Fruit fly (Drosophila melanogaster) whole organism, embryonic: ENCODE measurements around the gene Mrp5.
A peak's percentile ranks its signal among the peaks of the same experiment; 100 is the strongest.

Experiments used
- Ada2b ChIP-seq: fragments of 200-800 bp; sonication (Bioruptor generic); IDR thresholded peaks from 2 replicates; pipeline ENCODE4 v1.3.6; 2022; ENCODE audit warnings: missing biosample characterization, missing genetic modification characterization
- B-H1 ChIP-seq: fragments of 200-800 bp; sonication (Bioruptor generic); IDR thresholded peaks from 3 replicates; pipeline ENCODE4 v1.3.6; 2022; ENCODE audit warnings: missing biosample characterization, missing genetic modification characterization
- CG10209 ChIP-seq: fragments of 200-800 bp; sonication (Bioruptor generic); optimal IDR thresholded peaks from 3 replicates; lab custom pipeline; 2017; ENCODE audit warnings: missing biosample characterization, mild to moderate bottlenecking, missing genetic modification characterization, missing genetic modification reagents
- CG10979 ChIP-seq: fragments of 200-800 bp; sonication (Bioruptor generic); optimal IDR thresholded peaks from 2 replicates; lab custom pipeline; 2018; ENCODE audit warnings: missing biosample characterization, mild to moderate bottlenecking, missing genetic modification characterization, moderate library complexity
- CG11696 ChIP-seq: fragments of 200-800 bp; sonication (Bioruptor generic); IDR thresholded peaks from 2 replicates; pipeline ENCODE4 v1.3.6; 2022; ENCODE audit warnings: missing biosample characterization, missing genetic modification characterization
- CG12744 ChIP-seq: fragments of 200-800 bp; sonication (Bioruptor generic); optimal IDR thresholded peaks from 2 replicates; lab custom pipeline; 2016; ENCODE audit warnings: missing biosample characterization, missing genetic modification characterization
- CG13287 ChIP-seq: fragments of 200-800 bp; sonication (Bioruptor generic); IDR thresholded peaks from 2 replicates; pipeline ENCODE4 v1.3.6; 2022; ENCODE audit warnings: missing biosample characterization, missing genetic modification characterization; ENCODE audit not compliant: partially characterized antibody
- CG15696 ChIP-seq: fragments of 200-800 bp; sonication (Bioruptor generic); optimal IDR thresholded peaks from 2 replicates; lab custom pipeline; 2019; ENCODE audit warnings: missing biosample characterization, mild to moderate bottlenecking, missing genetic modification characterization, moderate library complexity
- CG18262 ChIP-seq: fragments of 200-800 bp; optimal IDR thresholded peaks from 3 replicates; lab custom pipeline; 2019; ENCODE audit warnings: missing biosample characterization, mild to moderate bottlenecking, missing genetic modification characterization, moderate library complexity
- CG2116 ChIP-seq: fragments of 200-800 bp; sonication (Bioruptor generic); optimal IDR thresholded peaks from 3 replicates; lab custom pipeline; 2018; ENCODE audit warnings: missing biosample characterization, mild to moderate bottlenecking, missing genetic modification characterization
- CG2678 ChIP-seq: fragments of 200-800 bp; sonication (Bioruptor generic); optimal IDR thresholded peaks from 3 replicates; lab custom pipeline; 2019; ENCODE audit warnings: missing biosample characterization, mild to moderate bottlenecking, missing genetic modification characterization, moderate library complexity
- CG31365 ChIP-seq: fragments of 200-800 bp; sonication (Bioruptor generic); optimal IDR thresholded peaks from 2 replicates; lab custom pipeline; 2018; ENCODE audit warnings: missing biosample characterization, mild to moderate bottlenecking, missing genetic modification characterization
- CG32772 ChIP-seq: fragments of 200-800 bp; sonication (Bioruptor generic); IDR thresholded peaks from 2 replicates; pipeline ENCODE4 v1.3.6; 2022; ENCODE audit warnings: missing biosample characterization, missing genetic modification characterization
- CG4404 ChIP-seq: fragments of 200-800 bp; sonication (Bioruptor generic); IDR thresholded peaks from 2 replicates; pipeline ENCODE4 v1.3.6; 2022; ENCODE audit warnings: missing biosample characterization, missing genetic modification characterization
- CG6175 ChIP-seq: fragments of 200-800 bp; sonication (Bioruptor generic); IDR thresholded peaks from 3 replicates; pipeline ENCODE4 v1.3.6; 2022; ENCODE audit warnings: missing biosample characterization, missing genetic modification characterization
- CG6272 ChIP-seq: fragments of 200-800 bp; sonication (Bioruptor generic); IDR thresholded peaks from 2 replicates; pipeline ENCODE4 v1.3.6; 2022; ENCODE audit warnings: missing biosample characterization, missing genetic modification characterization
- CG6683 ChIP-seq: fragments of 200-800 bp; sonication (Bioruptor generic); optimal IDR thresholded peaks from 2 replicates; lab custom pipeline; 2017; ENCODE audit warnings: missing biosample characterization, mild to moderate bottlenecking, missing genetic modification characterization, missing genetic modification reagents
- CG6765 ChIP-seq: fragments of 200-800 bp; sonication (Bioruptor generic); optimal IDR thresholded peaks from 3 replicates; lab custom pipeline; 2017; ENCODE audit warnings: missing biosample characterization, mild to moderate bottlenecking, missing genetic modification characterization
- CG6791 ChIP-seq: fragments of 200-800 bp; sonication (Bioruptor generic); IDR thresholded peaks from 3 replicates; pipeline ENCODE4 v1.3.6; 2022; ENCODE audit warnings: missing biosample characterization, missing genetic modification characterization; ENCODE audit not compliant: partially characterized antibody
- CG6854 ChIP-seq: fragments of 200-800 bp; sonication (Bioruptor generic); optimal IDR thresholded peaks from 3 replicates; lab custom pipeline; 2017; ENCODE audit warnings: missing biosample characterization, mild to moderate bottlenecking, missing genetic modification characterization
- CG7786 ChIP-seq: fragments of 200-800 bp; sonication (Bioruptor generic); optimal IDR thresholded peaks from 2 replicates; lab custom pipeline; 2016; ENCODE audit warnings: missing biosample characterization, missing genetic modification characterization
- CG8281 ChIP-seq: fragments of 200-800 bp; sonication (Bioruptor generic); optimal IDR thresholded peaks from 2 replicates; lab custom pipeline; 2018; ENCODE audit warnings: missing biosample characterization, mild to moderate bottlenecking, missing genetic modification characterization, moderate library complexity
- CG8290 ChIP-seq, 3 experiments: fragments of 200-800 bp; sonication (Bioruptor generic); optimal IDR thresholded peaks; 2 replicates each; lab custom pipeline; 2016 to 2019; ENCODE audit warnings: missing biosample characterization in 3 of 3, missing genetic modification characterization in 3 of 3, mild to moderate bottlenecking in 2 of 3, moderate library complexity in 1 of 3
- CG8924 ChIP-seq: fragments of 200-800 bp; optimal IDR thresholded peaks from 3 replicates; lab custom pipeline; 2019; ENCODE audit warnings: missing biosample characterization, mild to moderate bottlenecking, missing genetic modification characterization, moderate library complexity
- CG9727 ChIP-seq: fragments of 200-800 bp; sonication (Bioruptor generic); optimal IDR thresholded peaks from 3 replicates; lab custom pipeline; 2017; ENCODE audit warnings: missing biosample characterization, mild to moderate bottlenecking, missing genetic modification characterization
- CoRest ChIP-seq: fragments of 200-800 bp; sonication (Bioruptor generic); optimal IDR thresholded peaks from 3 replicates; lab custom pipeline; 2018; ENCODE audit warnings: missing biosample characterization, mild to moderate bottlenecking, missing genetic modification characterization, moderate library complexity
- Dp ChIP-seq: fragments of 200-800 bp; sonication (Bioruptor generic); optimal IDR thresholded peaks from 2 replicates; lab custom pipeline; 2018; ENCODE audit warnings: missing biosample characterization, mild to moderate bottlenecking, missing genetic modification characterization, moderate library complexity
- Hmx ChIP-seq: fragments of 200-800 bp; sonication (Bioruptor generic); optimal IDR thresholded peaks from 2 replicates; lab custom pipeline; 2016; ENCODE audit warnings: missing biosample characterization, missing genetic modification characterization
- Hr3 ChIP-seq: fragments of 200-800 bp; sonication (Bioruptor generic); optimal IDR thresholded peaks from 3 replicates; lab custom pipeline; 2016; ENCODE audit warnings: missing biosample characterization, missing genetic modification characterization
- Hsf ChIP-seq: fragments of 200-800 bp; sonication (Bioruptor generic); optimal IDR thresholded peaks from 3 replicates; lab custom pipeline; 2016; ENCODE audit warnings: missing biosample characterization, missing genetic modification characterization
- Mrtf ChIP-seq: fragments of 200-800 bp; sonication (Bioruptor generic); IDR thresholded peaks from 3 replicates; pipeline ENCODE4 v1.3.6; 2022; ENCODE audit warnings: missing biosample characterization, missing genetic modification characterization
- Opbp ChIP-seq: fragments of 200-800 bp; sonication (Bioruptor generic); IDR thresholded peaks from 3 replicates; pipeline ENCODE4 v1.3.6; 2022; ENCODE audit warnings: missing biosample characterization, missing genetic modification characterization; ENCODE audit not compliant: partially characterized antibody
- Scr ChIP-seq: fragments of 200-800 bp; sonication (Bioruptor generic); IDR thresholded peaks from 2 replicates; pipeline ENCODE4 v1.3.6; 2022; ENCODE audit warnings: missing biosample characterization, missing genetic modification characterization; ENCODE audit not compliant: partially characterized antibody
- Side ChIP-seq: fragments of 200-800 bp; sonication (Bioruptor generic); optimal IDR thresholded peaks from 2 replicates; lab custom pipeline; 2016; ENCODE audit warnings: missing biosample characterization, missing genetic modification characterization
- danr ChIP-seq: fragments of 200-800 bp; sonication (Bioruptor generic); IDR thresholded peaks from 2 replicates; pipeline ENCODE4 v1.3.6; 2022; ENCODE audit warnings: missing biosample characterization, missing genetic modification characterization
- dmrt99B ChIP-seq: fragments of 200-800 bp; sonication (Bioruptor generic); optimal IDR thresholded peaks from 2 replicates; lab custom pipeline; 2018; ENCODE audit warnings: missing biosample characterization, mild to moderate bottlenecking, missing genetic modification characterization, moderate library complexity
- gsb-n ChIP-seq: fragments of 200-800 bp; sonication (Bioruptor generic); optimal IDR thresholded peaks from 3 replicates; lab custom pipeline; 2018; ENCODE audit warnings: missing biosample characterization, mild to moderate bottlenecking, missing genetic modification characterization
- h ChIP-seq: fragments of >200 bp; optimal IDR thresholded peaks from 2 replicates; lab custom pipeline; 2017
- nerfin-2 ChIP-seq: fragments of 200-800 bp; sonication (Bioruptor generic); IDR thresholded peaks from 2 replicates; pipeline ENCODE4 v1.3.6; 2022; ENCODE audit warnings: missing biosample characterization, missing genetic modification characterization; ENCODE audit not compliant: partially characterized antibody
- peb ChIP-seq: fragments of 200-800 bp; sonication (Bioruptor generic); IDR thresholded peaks from 2 replicates; pipeline ENCODE4 v1.3.6; 2022; ENCODE audit warnings: missing biosample characterization, missing genetic modification characterization
- scrt ChIP-seq: fragments of 200-800 bp; sonication (Bioruptor generic); optimal IDR thresholded peaks from 2 replicates; lab custom pipeline; 2018; ENCODE audit warnings: missing biosample characterization, mild to moderate bottlenecking, missing genetic modification characterization, moderate library complexity
- shn ChIP-seq: fragments of 200-800 bp; sonication (Bioruptor generic); optimal IDR thresholded peaks from 3 replicates; lab custom pipeline; 2016; ENCODE audit warnings: missing biosample characterization, missing genetic modification characterization
- sim ChIP-seq: fragments of 200-800 bp; sonication (Bioruptor generic); IDR thresholded peaks from 2 replicates; pipeline ENCODE4 v1.3.6; 2022; ENCODE audit warnings: missing biosample characterization, missing genetic modification characterization
- slp2 ChIP-seq: fragments of 200-800 bp; sonication (Bioruptor generic); optimal IDR thresholded peaks from 2 replicates; lab custom pipeline; 2016; ENCODE audit warnings: missing biosample characterization, missing genetic modification characterization
- so ChIP-seq: fragments of 200-800 bp; sonication (Bioruptor generic); IDR thresholded peaks from 3 replicates; pipeline ENCODE4 v1.3.6; 2022; ENCODE audit warnings: missing biosample characterization, missing genetic modification characterization
- sob ChIP-seq: fragments of 200-800 bp; sonication (Bioruptor generic); IDR thresholded peaks from 2 replicates; pipeline ENCODE4 v1.3.6; 2022; ENCODE audit warnings: missing biosample characterization, missing genetic modification characterization
- sug ChIP-seq: fragments of 200-800 bp; optimal IDR thresholded peaks from 2 replicates; lab custom pipeline; 2019; ENCODE audit warnings: missing biosample characterization, mild to moderate bottlenecking, missing genetic modification characterization, moderate library complexity
- wek ChIP-seq: fragments of 200-800 bp; sonication (Bioruptor generic); optimal IDR thresholded peaks from 3 replicates; lab custom pipeline; 2018; ENCODE audit warnings: missing biosample characterization, mild to moderate bottlenecking, missing genetic modification characterization, moderate library complexity
- zen2 ChIP-seq: fragments of 200-800 bp; sonication (Bioruptor generic); IDR thresholded peaks from 3 replicates; pipeline ENCODE4 v1.3.6; 2022; ENCODE audit warnings: missing biosample characterization, missing genetic modification characterization; ENCODE audit not compliant: partially characterized antibody
- zfh2 ChIP-seq: fragments of 200-800 bp; sonication (Bioruptor generic); optimal IDR thresholded peaks from 2 replicates; lab custom pipeline; 2016; ENCODE audit warnings: missing biosample characterization, missing genetic modification characterization

The Mrp5 gene

dm6 chr3R:19830973-19831372 lies 44.5 kb downstream of the Mrp5 start (continued):
- TF ChIP-seq CoRest (peak; percentile 61), CG32772 (GFP tag; lab: Robert Waterston, UW) (0 out of 2 replicates have a peak, but pooled peaks have one; percentile 25), zen2 (GFP tag; lab: Robert Waterston, UW) (no peak), CG8290 (GFP tag; optimal IDR thresholded peaks at IDR 0.05; lab: Kevin White, UChicago) (no peak), CG8290 (tag; optimal IDR thresholded peaks at IDR 0.05; lab: Kevin White, UChicago) (peak in 1 of 2 experiments; percentile 61), CG15696 (peak; percentile 3), wek (GFP tag; lab: Kevin White, UChicago) (peak; percentile 9), Scr (GFP tag; lab: Robert Waterston, UW) (no peak), CG6791 (GFP tag; lab: Robert Waterston, UW) (no peak), Ada2b (GFP tag; lab: Robert Waterston, UW) (peak; percentile 68), CG7786 (peak; percentile 39), CG2116 (GFP tag; lab: Kevin White, UChicago) (no peak), scrt (GFP tag; lab: Kevin White, UChicago) (peak; percentile 44), sug (peak; percentile 30), CG9727 (GFP tag; lab: Kevin White, UChicago) (peak; percentile 34), sob (GFP tag; lab: Robert Waterston, UW) (peak; percentile 72), CG12744 (GFP tag; lab: Kevin White, UChicago) (no peak), sim (no peak), peb (no peak), CG8924 (peak; percentile 64), Hsf (peak; percentile 47), zfh2 (GFP tag; lab: Kevin White, UChicago) (peak; percentile 29), CG6854 (GFP tag; lab: Kevin White, UChicago) (peak; percentile 44), Opbp (GFP tag; lab: Robert Waterston, UW) (no peak), slp2 (GFP tag; lab: Kevin White, UChicago) (peak; percentile 39), CG11696 (GFP tag; lab: Robert Waterston, UW) (0 out of 2 replicates have a peak, but pooled peaks have one; percentile 37), danr (GFP tag; lab: Robert Waterston, UW) (no peak), CG31365 (tag; lab: Kevin White, UChicago) (no peak), CG18262 (tag; lab: Kevin White, UChicago) (peak; percentile 66), Mrtf (GFP tag; lab: Robert Waterston, UW) (peak; percentile 70; the same call in 1 of the 3 replicates), Hmx (GFP tag; lab: Kevin White, UChicago) (no peak), B-H1 (peak; percentile 53), gsb-n (tag; lab: Kevin White, UChicago) (peak; percentile 45), dmrt99B (tag; lab: Kevin White, UChicago) (peak; percentile 86), CG6765 (no peak), so (GFP tag; lab: Robert Waterston, UW) (0 out of 3 replicates have a peak, but pooled peaks have one; percentile 56), CG6683 (GFP tag; lab: Kevin White, UChicago) (peak; percentile 14), shn (no peak), Dp (GFP tag; lab: Kevin White, UChicago) (no peak), Side (GFP tag; lab: Kevin White, UChicago) (peak; percentile 16), CG4404 (GFP tag; lab: Robert Waterston, UW) (no peak), CG13287 (no peak), CG2678 (tag; lab: Kevin White, UChicago) (peak; percentile 82), CG10209 (GFP tag; lab: Kevin White, UChicago) (peak; percentile 36), nerfin-2 (no peak), CG8281 (tag; lab: Kevin White, UChicago) (peak; percentile 42), Hr3 (GFP tag; lab: Kevin White, UChicago) (peak; percentile 18), CG6175 (GFP tag; lab: Robert Waterston, UW) (0 out of 3 replicates have a peak, but pooled peaks have one; percentile 22), CG6272 (GFP tag; lab: Robert Waterston, UW) (no peak), h (lab: Kevin White, UChicago) (no peak), CG10979 (tag; lab: Kevin White, UChicago) (peak; percentile 58)
